Worm (Caenorhabditis elegans): ENCODE results near the gene cnt-2.

ce11 chrIII:10720170-10720569, 65.4 kb downstream of the cnt-2 start:
- TF ChIP-seq ceh-36 (tag; optimal IDR thresholded peaks at IDR 0.05) (no peak), pes-1 (GFP tag; IDR thresholded peaks at IDR 0.05) (no peak)
